Worm (Caenorhabditis elegans): Measurements from ENCODE around the gene aqp-3.

aqp-3 gene

DNA sequence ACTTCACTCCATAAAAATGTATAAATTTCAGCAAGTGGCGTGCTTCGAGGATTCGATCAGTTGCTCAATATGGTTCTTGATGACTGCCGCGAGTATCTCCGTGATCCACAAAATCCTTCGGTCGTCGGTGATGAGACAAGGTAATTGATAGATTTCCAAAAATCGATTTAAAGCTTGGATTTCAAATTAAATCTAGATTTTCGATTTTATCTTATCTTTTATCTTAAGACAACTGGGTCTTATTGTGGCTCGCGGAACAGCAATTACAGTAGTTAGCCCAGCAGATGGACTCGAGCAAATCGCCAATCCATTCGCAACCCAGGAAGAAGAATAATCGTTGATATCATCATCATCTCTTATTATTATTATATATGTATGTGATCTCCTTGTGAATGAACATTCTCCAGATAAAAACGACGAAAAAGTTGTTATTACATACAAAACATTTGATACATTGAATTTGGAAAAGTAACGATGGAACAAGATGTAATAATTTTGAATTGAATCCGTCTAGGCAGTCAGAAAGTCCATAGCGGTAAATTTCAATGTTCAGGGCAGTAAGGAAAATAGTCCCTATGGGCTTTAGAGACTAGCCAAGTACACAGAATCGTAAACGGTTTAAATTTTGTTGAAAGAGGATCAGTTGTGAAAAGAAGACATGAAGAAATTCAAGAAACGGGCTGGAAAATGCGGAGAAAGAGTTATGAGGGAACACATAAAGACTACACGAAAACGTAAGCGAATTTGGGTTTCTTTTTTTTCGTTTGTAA lies 32.3 kb downstream of the aqp-3 start (continued):
- TF ChIP-seq pha-4 (GFP tag; IDR thresholded peaks at IDR 0.05): peak; percentile 66; the same call in 1 of the 2 replicates
- TF ChIP-seq pha-4 (tag; optimal IDR thresholded peaks at IDR 0.05): no peak
- TF ChIP-seq zip-2 (tag; optimal IDR thresholded peaks at IDR 0.05): no peak
- TF ChIP-seq nhr-111 (GFP tag; optimal IDR thresholded peaks at IDR 0.05): peak; percentile 6
- no peak for TF ChIP-seq nhr-237 (tag; optimal IDR thresholded peaks at IDR 0.05)
- no peak for TF ChIP-seq dpl-1 (GFP tag; optimal IDR thresholded peaks at IDR 0.05)
- TF ChIP-seq zfp-3 (GFP tag; conservative IDR thresholded peaks at IDR 0.05): peak; percentile 84
- peak; percentile 60 for TF ChIP-seq mep-1 (tag; optimal IDR thresholded peaks at IDR 0.05)
- TF ChIP-seq T20F7.1 (GFP tag; optimal IDR thresholded peaks at IDR 0.05): peak; percentile 63
- TF ChIP-seq hif-1 (tag; optimal IDR thresholded peaks at IDR 0.05): peak in 1 of 2 experiments; percentile 23
- no peak for TF ChIP-seq lin-13 (GFP tag; optimal IDR thresholded peaks at IDR 0.05)
- no peak for TF ChIP-seq nhr-42 (GFP tag; IDR thresholded peaks at IDR 0.05)
- no peak for TF ChIP-seq snpc-4 (tag; optimal IDR thresholded peaks at IDR 0.05)
- TF ChIP-seq egl-43 (GFP tag; IDR thresholded peaks at IDR 0.05): no peak
- TF ChIP-seq lin-15B (tag; optimal IDR thresholded peaks at IDR 0.05): no peak
- TF ChIP-seq snpc-1.2 (GFP tag; IDR thresholded peaks at IDR 0.05): no peak
- no peak for TF ChIP-seq fkh-10 (GFP tag; optimal IDR thresholded peaks at IDR 0.05)
- peak; percentile 44; the same call in 1 of the 2 replicates for TF ChIP-seq arid-1 (GFP tag; conservative IDR thresholded peaks at IDR 0.05)
- no peak for TF ChIP-seq ZK337.2 (GFP tag; IDR thresholded peaks at IDR 0.05)
- TF ChIP-seq dve-1 (tag; optimal IDR thresholded peaks at IDR 0.05; ENCODE audit: insufficient read depth): peak; percentile 70
- TF ChIP-seq tag-97 (GFP tag; IDR thresholded peaks at IDR 0.05): no peak
- no peak for TF ChIP-seq nhr-25 (tag; optimal IDR thresholded peaks at IDR 0.05; ENCODE audit: borderline replicate concordance, insufficient read depth)
- TF ChIP-seq mxl-2 (GFP tag; conservative IDR thresholded peaks at IDR 0.05): no peak
- no peak for TF ChIP-seq zfp-2 (tag; optimal IDR thresholded peaks at IDR 0.05)
- peak; percentile 65 for TF ChIP-seq ama-1 (optimal IDR thresholded peaks at IDR 0.05)
- TF ChIP-seq mes-2 (tag; optimal IDR thresholded peaks at IDR 0.05; ENCODE audit: poor library complexity, severe bottlenecking): peak; percentile 25
- TF ChIP-seq set-16 (GFP tag; IDR thresholded peaks at IDR 0.05): no peak
- no peak for TF ChIP-seq lir-3 (tag; optimal IDR thresholded peaks at IDR 0.05)
- peak; percentile 14; the same call in 1 of the 2 replicates for TF ChIP-seq lim-7 (GFP tag; IDR thresholded peaks at IDR 0.05)
- no peak for TF ChIP-seq F44E2.7 (GFP tag; IDR thresholded peaks at IDR 0.05)
- TF ChIP-seq php-3 (GFP tag; IDR thresholded peaks at IDR 0.05): no peak; the same call in 1 of the 2 replicates
- no peak for TF ChIP-seq mdl-1 (tag; optimal IDR thresholded peaks at IDR 0.05)
- TF ChIP-seq spr-1 (tag; optimal IDR thresholded peaks at IDR 0.05): peak; percentile 20
- TF ChIP-seq nhr-102 (tag; optimal IDR thresholded peaks at IDR 0.05): peak; percentile 35
- TF ChIP-seq T26A8.4 (GFP tag; IDR thresholded peaks at IDR 0.05): peak; percentile 75
- no peak for TF ChIP-seq unc-39 (tag; optimal IDR thresholded peaks at IDR 0.05)

DNA sequence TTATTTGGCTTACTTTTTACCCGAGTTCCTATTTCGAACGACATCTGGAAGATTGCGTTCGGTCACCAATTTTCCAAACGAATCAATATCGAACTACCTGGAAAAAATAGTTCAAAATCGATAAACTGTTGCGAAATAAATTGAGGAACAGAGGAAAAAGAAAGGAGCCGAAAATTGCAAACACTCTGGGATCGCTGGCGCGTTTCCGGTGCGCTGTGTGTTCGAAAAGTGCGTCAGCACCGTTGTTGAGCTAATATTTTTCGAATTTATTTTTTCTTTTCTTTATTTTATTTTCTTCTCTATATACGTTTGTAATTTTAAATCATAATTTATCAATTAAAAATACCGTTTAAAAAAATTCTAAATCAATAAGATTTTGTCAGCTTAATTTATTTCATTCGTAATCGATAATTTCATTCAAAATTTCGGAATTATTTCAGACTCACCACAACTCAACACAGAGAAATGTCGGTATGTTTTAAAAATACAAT lies 33.2 kb downstream of the aqp-3 start, which contains the start of the genes dnc-1 and lsm-7:
dnc-1 (minus strand) TSS at position 142 of the 491 bp plus-strand sequence.
lsm-7 (plus strand) TSS at position 441 of the 491 bp plus-strand sequence.
- TF ChIP-seq lsy-2 (tag; optimal IDR thresholded peaks at IDR 0.05) (peak in 1 of 2 experiments; percentile 91), madf-9 (GFP tag; conservative IDR thresholded peaks at IDR 0.05) (peak; percentile 61), gei-8 (GFP tag; optimal IDR thresholded peaks at IDR 0.05) (no peak), ctbp-1 (GFP tag; IDR thresholded peaks at IDR 0.05) (peak; percentile 65; the same call in 1 of the 2 replicates), T20F7.1 (GFP tag; optimal IDR thresholded peaks at IDR 0.05) (peak; percentile 66), F37D6.2 (tag; optimal IDR thresholded peaks at IDR 0.05) (peak; percentile 5), fkh-10 (GFP tag; optimal IDR thresholded peaks at IDR 0.05) (peak; percentile 63), daf-16 (GFP tag; optimal IDR thresholded peaks at IDR 0.05) (no peak), daf-16 (tag; optimal IDR thresholded peaks at IDR 0.05) (peak; percentile 82), lin-1 (GFP tag; IDR thresholded peaks at IDR 0.05) (peak; percentile 45; the same call in 1 of the 2 replicates), egl-43 (GFP tag; IDR thresholded peaks at IDR 0.05) (0 out of 2 replicates have a peak, but pooled peaks have one; percentile 35), snpc-4 (tag; optimal IDR thresholded peaks at IDR 0.05) (no peak), unc-39 (tag; optimal IDR thresholded peaks at IDR 0.05) (no peak), unc-130 (GFP tag; optimal IDR thresholded peaks at IDR 0.05) (peak; percentile 6), zfp-2 (tag; optimal IDR thresholded peaks at IDR 0.05) (no peak), dmd-9 (GFP tag; IDR thresholded peaks at IDR 0.05) (no peak), tag-97 (GFP tag; IDR thresholded peaks at IDR 0.05) (no peak), hlh-30 (tag; optimal IDR thresholded peaks at IDR 0.05; ENCODE audit: insufficient read depth) (peak; percentile 75), daf-12 (tag; optimal IDR thresholded peaks at IDR 0.05) (no peak)

All from whole organism, L4 larva.